Fruit fly (Drosophila melanogaster): ENCODE results near the gene Cad87A.

Gene Cad87A

dm6 chr3R:11882506-11882953 is 66.4 kb downstream of the Cad87A start, which contains the start of the genes CG6962 and CG31368 (continued):
- TF ChIP-seq al (GFP tag; IDR thresholded peaks at IDR 0.05) (peak; percentile 77), wor (GFP tag; IDR thresholded peaks at IDR 0.05) (peak; percentile 15; the same call in 1 of the 2 replicates), Usf (GFP tag; optimal IDR thresholded peaks at IDR 0.05) (peak; percentile 66), Tbp (GFP tag; optimal IDR thresholded peaks at IDR 0.05) (no peak), Opbp (GFP tag; IDR thresholded peaks at IDR 0.05; ENCODE audit: partially characterized antibody) (no peak), kni (GFP tag; optimal IDR thresholded peaks at IDR 0.05) (peak; percentile 42), Ptx1 (GFP tag; IDR thresholded peaks at IDR 0.05) (peak; percentile 86), prd (optimal IDR thresholded peaks at IDR 0.05) (no peak), prd (GFP tag; IDR thresholded peaks at IDR 0.05) (peak; percentile 90), Chrac-16 (GFP tag; optimal IDR thresholded peaks at IDR 0.05) (peak; percentile 84), schlank (tag; optimal IDR thresholded peaks at IDR 0.05) (peak; percentile 21), gce (GFP tag; IDR thresholded peaks at IDR 0.05) (peak; percentile 44; the same call in 1 of the 3 replicates), eve (GFP tag; optimal IDR thresholded peaks at IDR 0.05) (no peak), YL-1 (GFP tag; optimal IDR thresholded peaks at IDR 0.05) (peak; percentile 79), chn (GFP tag; optimal IDR thresholded peaks at IDR 0.05) (peak; percentile 80), ap (GFP tag; IDR thresholded peaks at IDR 0.05) (peak; percentile 71), dpn (GFP tag; optimal IDR thresholded peaks at IDR 0.05) (peak; percentile 80 to 87), Sin3A (optimal IDR thresholded peaks at IDR 0.05) (peak; percentile 86), CTCF (GFP tag; optimal IDR thresholded peaks at IDR 0.05) (peak; percentile 33), da (GFP tag; optimal IDR thresholded peaks at IDR 0.05) (peak; percentile 10), CG15011 (GFP tag; optimal IDR thresholded peaks at IDR 0.05) (peak; percentile 61), CG2199 (GFP tag; IDR thresholded peaks at IDR 0.05) (no peak; the same call in 2 of the 3 replicates), ab (GFP tag; optimal IDR thresholded peaks at IDR 0.05) (peak; percentile 64), Hmr (GFP tag; optimal IDR thresholded peaks at IDR 0.05) (peak; percentile 80), Med (GFP tag) (peak; percentile 90), CG9609 (GFP tag; optimal IDR thresholded peaks at IDR 0.05) (peak; percentile 13), CG15269 (tag; optimal IDR thresholded peaks at IDR 0.05) (peak; percentile 82), CG12219 (GFP tag; optimal IDR thresholded peaks at IDR 0.05) (peak; percentile 35), scrt (GFP tag; optimal IDR thresholded peaks at IDR 0.05) (peak; percentile 72), twi (tag; optimal IDR thresholded peaks at IDR 0.05) (peak; percentile 82), lola (GFP tag; optimal IDR thresholded peaks at IDR 0.05) (peak in 2 of 3 experiments; percentile 87), otp (GFP tag; IDR thresholded peaks at IDR 0.05) (peak; percentile 60; the same call in 2 of the 3 replicates), CG10959 (GFP tag; IDR thresholded peaks at IDR 0.05) (peak; percentile 37; the same call in 1 of the 2 replicates), zf30C (GFP tag; optimal IDR thresholded peaks at IDR 0.05) (no peak), exex (tag; optimal IDR thresholded peaks at IDR 0.05) (no peak), CG14965 (GFP tag; optimal IDR thresholded peaks at IDR 0.05; ENCODE audit: borderline replicate concordance) (no peak), pfk (GFP tag; optimal IDR thresholded peaks at IDR 0.05) (peak; percentile 11), vnd (GFP tag; IDR thresholded peaks at IDR 0.05; ENCODE audit: partially characterized antibody) (no peak), mam (GFP tag; optimal IDR thresholded peaks at IDR 0.05) (peak; percentile 69), oc (tag; optimal IDR thresholded peaks at IDR 0.05) (peak; percentile 30), sens (GFP tag) (peak; percentile 94), CG3726 (GFP tag; IDR thresholded peaks at IDR 0.05) (peak; percentile 60; the same call in 1 of the 3 replicates), ro (GFP tag; IDR thresholded peaks at IDR 0.05) (peak; percentile 34; the same call in 1 of the 2 replicates), Blimp-1 (GFP tag; optimal IDR thresholded peaks at IDR 0.05) (peak; percentile 73), zen (tag; optimal IDR thresholded peaks at IDR 0.05) (peak; percentile 87), Deaf1 (tag; optimal IDR thresholded peaks at IDR 0.05) (peak; percentile 43), dati (GFP tag; IDR thresholded peaks at IDR 0.05) (no peak), onecut (GFP tag; IDR thresholded peaks at IDR 0.05) (peak; percentile 53; the same call in 1 of the 2 replicates), Dip3 (GFP tag; optimal IDR thresholded peaks at IDR 0.05) (peak; percentile 64), grau (tag; optimal IDR thresholded peaks at IDR 0.05) (peak; percentile 87), Xrp1 (GFP tag; IDR thresholded peaks at IDR 0.05) (peak; percentile 80), ato (GFP tag; IDR thresholded peaks at IDR 0.05; ENCODE audit: partially characterized antibody) (no peak)

Measured in whole organism, embryonic.